Fruit fly (Drosophila melanogaster): ENCODE data around the gene yata.

The yata gene

DNA sequence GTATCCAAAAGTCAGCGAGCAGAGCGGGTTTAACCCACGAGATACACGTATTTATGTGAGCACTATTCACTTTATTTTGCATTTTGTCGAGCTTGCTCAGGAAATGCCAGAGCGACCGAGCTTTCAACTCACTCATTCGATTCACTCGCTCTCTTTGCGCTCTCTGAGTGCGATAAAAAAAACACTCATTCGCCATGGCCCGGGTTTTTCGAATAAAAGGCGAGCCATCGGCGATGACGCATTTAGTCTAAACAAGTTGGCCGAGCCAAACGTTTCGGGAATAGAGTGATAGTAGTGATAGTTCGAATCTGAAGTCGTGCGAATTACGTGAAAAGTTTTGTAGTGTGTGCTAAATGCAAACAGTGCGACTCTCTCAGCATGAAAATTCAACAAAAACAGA lies 33.3 kb downstream of the yata start (continued):
- TF ChIP-seq lola (GFP tag; optimal IDR thresholded peaks at IDR 0.05) (no peak), CG3281 (GFP tag; optimal IDR thresholded peaks at IDR 0.05) (peak; percentile 17), CG6254 (GFP tag; optimal IDR thresholded peaks at IDR 0.05) (peak; percentile 10), hb (GFP tag; IDR thresholded peaks at IDR 0.05; ENCODE audit: partially characterized antibody) (no peak), CTCF (GFP tag; optimal IDR thresholded peaks at IDR 0.05) (no peak), cwo (GFP tag; optimal IDR thresholded peaks at IDR 0.05) (peak; percentile 34), Sox102F (GFP tag; optimal IDR thresholded peaks at IDR 0.05) (no peak), Dll (GFP tag; IDR thresholded peaks at IDR 0.05; ENCODE audit: partially characterized antibody) (peak; percentile 40; the same call in 1 of the 4 replicates), ara (GFP tag; IDR thresholded peaks at IDR 0.05) (no peak), CG10274 (GFP tag; optimal IDR thresholded peaks at IDR 0.05) (no peak), so (GFP tag; IDR thresholded peaks at IDR 0.05) (0 out of 3 replicates have a peak, but pooled peaks have one; percentile 29), nom (GFP tag; optimal IDR thresholded peaks at IDR 0.05) (peak; percentile 80), CG17568 (GFP tag; optimal IDR thresholded peaks at IDR 0.05) (no peak), CG8281 (tag; optimal IDR thresholded peaks at IDR 0.05) (no peak), Side (GFP tag; optimal IDR thresholded peaks at IDR 0.05) (peak; percentile 36), CG4404 (GFP tag; IDR thresholded peaks at IDR 0.05) (no peak), Asciz (GFP tag; optimal IDR thresholded peaks at IDR 0.05) (no peak), Hr51 (GFP tag; optimal IDR thresholded peaks at IDR 0.05) (no peak), CG7928 (GFP tag; optimal IDR thresholded peaks at IDR 0.05) (no peak), Spps (tag; optimal IDR thresholded peaks at IDR 0.05) (no peak), CG5180 (GFP tag; optimal IDR thresholded peaks at IDR 0.05) (peak; percentile 1), bsh (GFP tag; optimal IDR thresholded peaks at IDR 0.05) (peak in 1 of 2 experiments; percentile 26), CrebB (tag; optimal IDR thresholded peaks at IDR 0.05) (peak; percentile 47), Sry-β (GFP tag; optimal IDR thresholded peaks at IDR 0.05) (no peak), CG11247 (GFP tag; IDR thresholded peaks at IDR 0.05) (0 out of 2 replicates have a peak, but pooled peaks have one; percentile 7), Lpt (GFP tag; optimal IDR thresholded peaks at IDR 0.05) (no peak), Meics (GFP tag; optimal IDR thresholded peaks at IDR 0.05) (peak; percentile 45), phol (tag; optimal IDR thresholded peaks at IDR 0.05) (no peak), CG6689 (GFP tag; IDR thresholded peaks at IDR 0.05) (0 out of 2 replicates have a peak, but pooled peaks have one; percentile 7), CG6765 (GFP tag; optimal IDR thresholded peaks at IDR 0.05) (peak; percentile 44), ind (GFP tag; optimal IDR thresholded peaks at IDR 0.05) (no peak), Hey (tag; optimal IDR thresholded peaks at IDR 0.05) (no peak), E2f2 (GFP tag; IDR thresholded peaks at IDR 0.05) (no peak), CG32532 (GFP tag; IDR thresholded peaks at IDR 0.05) (peak; percentile 57; the same call in 1 of the 2 replicates), pzg (GFP tag; optimal IDR thresholded peaks at IDR 0.05) (no peak), Elba2 (GFP tag; optimal IDR thresholded peaks at IDR 0.05) (no peak), schlank (tag; optimal IDR thresholded peaks at IDR 0.05) (no peak), Nf-YB (GFP tag; optimal IDR thresholded peaks at IDR 0.05) (no peak), croc (GFP tag; conservative IDR thresholded peaks at IDR 0.05) (no peak), Nf-YC (tag; optimal IDR thresholded peaks at IDR 0.05) (peak; percentile 42), B-H1 (GFP tag; IDR thresholded peaks at IDR 0.05) (no peak; the same call in 2 of the 3 replicates), p53 (GFP tag; optimal IDR thresholded peaks at IDR 0.05) (no peak), CG10431 (GFP tag; optimal IDR thresholded peaks at IDR 0.05) (no peak), run (tag; optimal IDR thresholded peaks at IDR 0.05) (peak; percentile 16), cato (GFP tag; optimal IDR thresholded peaks at IDR 0.05; ENCODE audit: borderline replicate concordance) (no peak), CG15011 (GFP tag; optimal IDR thresholded peaks at IDR 0.05) (no peak), CG11504 (tag; optimal IDR thresholded peaks at IDR 0.05) (peak; percentile 25), D19B (GFP tag; optimal IDR thresholded peaks at IDR 0.05) (no peak), CG16863 (GFP tag; optimal IDR thresholded peaks at IDR 0.05) (no peak), B-H2 (GFP tag; optimal IDR thresholded peaks at IDR 0.05) (no peak)

Measured in whole organism, embryonic.